Fruit fly (Drosophila melanogaster): ENCODE measurements around the gene Imp.

Imp gene

DNA sequence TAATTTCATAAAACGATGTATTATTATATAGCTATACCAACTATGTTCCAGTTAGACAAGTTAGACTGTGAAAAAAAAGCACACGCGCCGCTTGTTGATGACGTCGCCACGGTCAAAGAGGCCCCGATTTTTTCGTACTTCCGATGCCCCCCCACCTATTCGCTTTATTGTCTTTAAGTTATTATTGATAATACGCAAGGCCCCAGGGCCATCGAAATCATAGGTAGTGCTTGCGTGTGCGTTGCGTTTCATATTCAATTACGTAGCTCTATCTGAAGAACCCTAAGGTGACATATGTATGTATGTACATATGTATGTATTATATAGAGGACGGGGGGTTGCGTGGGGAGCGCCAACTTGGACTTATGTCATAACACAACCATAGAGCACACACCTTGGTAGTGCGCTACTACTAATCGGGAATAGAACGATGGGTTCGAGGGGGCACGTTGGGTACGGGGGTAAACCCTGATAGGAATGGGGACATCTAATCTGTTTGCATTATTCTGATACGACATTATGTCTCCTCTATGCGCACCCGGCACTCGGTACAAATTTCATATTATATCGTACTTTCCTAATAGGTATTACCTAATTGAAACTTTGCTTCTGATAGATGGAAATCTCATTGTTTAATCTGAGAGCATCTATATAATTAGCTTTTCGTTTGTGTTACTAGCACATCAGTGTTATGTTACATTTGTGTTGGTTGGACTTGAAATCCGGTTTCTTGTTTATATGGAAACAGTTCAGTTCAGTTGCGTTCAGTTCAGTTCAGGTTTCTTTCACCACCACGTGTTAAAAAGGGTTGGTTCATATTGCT is 84.3 kb downstream of the Imp start (continued):
- TF ChIP-seq Bgb (GFP tag; IDR thresholded peaks at IDR 0.05; ENCODE audit: partially characterized antibody) (peak; percentile 41; the same call in 1 of the 2 replicates), Med (GFP tag) (peak; percentile 57), CG3995 (GFP tag; optimal IDR thresholded peaks at IDR 0.05) (no peak), exex (tag; optimal IDR thresholded peaks at IDR 0.05) (peak; percentile 90), Xbp1 (GFP tag; optimal IDR thresholded peaks at IDR 0.05) (no peak), ftz-f1 (GFP tag; optimal IDR thresholded peaks at IDR 0.05) (peak; percentile 82), CG13894 (tag; optimal IDR thresholded peaks at IDR 0.05) (peak; percentile 27)

- no peak for TF ChIP-seq NC2α (GFP tag; optimal IDR thresholded peaks at IDR 0.05)
- TF ChIP-seq CG10654 (GFP tag; optimal IDR thresholded peaks at IDR 0.05) = no peak
- peak; percentile 19 for TF ChIP-seq dm (GFP tag; optimal IDR thresholded peaks at IDR 0.05)
- TF ChIP-seq CG2875 (GFP tag; optimal IDR thresholded peaks at IDR 0.05) = peak; percentile 35
- peak; percentile 2 for TF ChIP-seq ATbp (GFP tag; optimal IDR thresholded peaks at IDR 0.05)
- TF ChIP-seq CG34224 (GFP tag; IDR thresholded peaks at IDR 0.05; ENCODE audit: partially characterized antibody) = 0 out of 3 replicates have a peak, but pooled peaks have one; percentile 45
- 0 out of 2 replicates have a peak, but pooled peaks have one; percentile 34 for TF ChIP-seq sim (GFP tag; IDR thresholded peaks at IDR 0.05)
- no peak for TF ChIP-seq en (GFP tag; optimal IDR thresholded peaks at IDR 0.05)
- peak; percentile 13 for TF ChIP-seq CG2712 (tag; optimal IDR thresholded peaks at IDR 0.05)
- TF ChIP-seq fd3F (GFP tag; optimal IDR thresholded peaks at IDR 0.05) = no peak
- peak; percentile 29 for TF ChIP-seq gsb-n (tag; optimal IDR thresholded peaks at IDR 0.05)
- TF ChIP-seq nom (GFP tag; optimal IDR thresholded peaks at IDR 0.05) = peak; percentile 38
- TF ChIP-seq CG10543 (GFP tag; optimal IDR thresholded peaks at IDR 0.05) = peak; percentile 62
- no peak for TF ChIP-seq CG4328 (GFP tag; optimal IDR thresholded peaks at IDR 0.05)
- TF ChIP-seq Trl (optimal IDR thresholded peaks at IDR 0.05) = peak; percentile 94 to 95
- TF ChIP-seq Trl (GFP tag; optimal IDR thresholded peaks at IDR 0.05) = peak; percentile 55
- no peak for TF ChIP-seq Ada2b (GFP tag; IDR thresholded peaks at IDR 0.05)
- TF ChIP-seq zfh1 (GFP tag; IDR thresholded peaks at IDR 0.05) = 0 out of 3 replicates have a peak, but pooled peaks have one; percentile 32
- no peak for TF ChIP-seq CG3281 (GFP tag; optimal IDR thresholded peaks at IDR 0.05)
- TF ChIP-seq CG31441 (GFP tag; IDR thresholded peaks at IDR 0.05) = 0 out of 2 replicates have a peak, but pooled peaks have one; percentile 13
- TF ChIP-seq mirr (GFP tag; optimal IDR thresholded peaks at IDR 0.05) = peak; percentile 4
- TF ChIP-seq hbn (GFP tag; IDR thresholded peaks at IDR 0.05; ENCODE audit: partially characterized antibody) = no peak
- no peak for TF ChIP-seq twi (tag; optimal IDR thresholded peaks at IDR 0.05)
- peak; percentile 19 for TF ChIP-seq CrebB (tag; optimal IDR thresholded peaks at IDR 0.05)
- peak; percentile 13 for TF ChIP-seq CG8924 (tag; optimal IDR thresholded peaks at IDR 0.05)
- peak; percentile 79; the same call in 2 of the 4 replicates for TF ChIP-seq chinmo (GFP tag; IDR thresholded peaks at IDR 0.05; ENCODE audit: partially characterized antibody)
- peak; percentile 80 for TF ChIP-seq CG13624 (GFP tag; optimal IDR thresholded peaks at IDR 0.05)
- peak; percentile 85 for TF ChIP-seq CG5180 (GFP tag; optimal IDR thresholded peaks at IDR 0.05)
- no peak for TF ChIP-seq ttk (GFP tag; IDR thresholded peaks at IDR 0.05)
- no peak for TF ChIP-seq CG13775 (GFP tag; optimal IDR thresholded peaks at IDR 0.05)
- TF ChIP-seq sr (GFP tag; IDR thresholded peaks at IDR 0.05) = 0 out of 3 replicates have a peak, but pooled peaks have one; percentile 17
- TF ChIP-seq cg (GFP tag; optimal IDR thresholded peaks at IDR 0.05) = peak; percentile 29
- 0 out of 3 replicates have a peak, but pooled peaks have one; percentile 23 for TF ChIP-seq Opbp (GFP tag; IDR thresholded peaks at IDR 0.05; ENCODE audit: partially characterized antibody)
- peak; percentile 29; the same call in 1 of the 2 replicates for TF ChIP-seq slbo (GFP tag; IDR thresholded peaks at IDR 0.05)
- peak; percentile 82 for TF ChIP-seq grn (GFP tag; optimal IDR thresholded peaks at IDR 0.05)
- no peak for TF ChIP-seq BEAF-32 (GFP tag; optimal IDR thresholded peaks at IDR 0.05)
- peak in 1 of 2 experiments; percentile 25 for TF ChIP-seq bsh (GFP tag; optimal IDR thresholded peaks at IDR 0.05)
- no peak for TF ChIP-seq Oaz (GFP tag; IDR thresholded peaks at IDR 0.05)
- peak; percentile 79 for TF ChIP-seq CG12769 (tag; optimal IDR thresholded peaks at IDR 0.05)
Measured at dm6 chrX:10738835-10739371, 85.2 kb downstream of the Imp start.
